Fruit fly (Drosophila melanogaster): ENCODE results near the gene Setd3.

Setd3 gene

DNA sequence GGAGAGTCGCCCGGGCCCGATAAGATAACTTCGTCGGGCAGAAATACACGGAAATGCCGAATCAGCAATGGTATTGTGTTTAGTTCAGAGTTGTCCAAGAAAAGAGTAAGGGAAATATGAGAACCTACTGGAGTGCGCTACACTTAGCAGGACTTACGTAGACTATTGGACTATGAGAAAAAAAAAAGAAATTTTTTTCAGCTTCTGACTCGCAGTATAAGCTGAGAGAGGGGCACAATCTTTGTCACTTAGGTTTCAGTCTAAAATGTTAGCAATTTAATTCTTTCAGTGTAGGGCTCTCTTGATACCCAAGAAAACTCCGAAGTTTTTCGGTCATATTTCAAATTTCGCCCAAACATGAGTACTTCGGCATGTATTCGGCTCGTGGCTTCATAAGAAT, 25.2 kb upstream of the Setd3 start (continued):
- TF ChIP-seq pho (GFP tag; optimal IDR thresholded peaks at IDR 0.05) (peak; percentile 65), CG2712 (tag; optimal IDR thresholded peaks at IDR 0.05) (peak; percentile 55), MESR4 (GFP tag; optimal IDR thresholded peaks at IDR 0.05) (no peak), fd96Cb (tag; optimal IDR thresholded peaks at IDR 0.05) (peak; percentile 65), repo (GFP tag; optimal IDR thresholded peaks at IDR 0.05) (peak; percentile 52), fd102C (GFP tag; optimal IDR thresholded peaks at IDR 0.05) (no peak), CG2678 (tag; optimal IDR thresholded peaks at IDR 0.05) (peak; percentile 82), CG12744 (GFP tag; optimal IDR thresholded peaks at IDR 0.05) (peak; percentile 26), CG17912 (GFP tag; optimal IDR thresholded peaks at IDR 0.05) (no peak), Jarid2 (GFP tag; optimal IDR thresholded peaks at IDR 0.05) (no peak), HLH3B (GFP tag; IDR thresholded peaks at IDR 0.05) (peak; percentile 80), CG12219 (GFP tag; optimal IDR thresholded peaks at IDR 0.05) (peak; percentile 62), trh (GFP tag; optimal IDR thresholded peaks at IDR 0.05) (no peak), CG32772 (GFP tag; IDR thresholded peaks at IDR 0.05) (peak; percentile 78), CG8765 (GFP tag; IDR thresholded peaks at IDR 0.05) (no peak), ase (GFP tag; IDR thresholded peaks at IDR 0.05) (peak; percentile 75; the same call in 2 of the 3 replicates), CG4328 (GFP tag; optimal IDR thresholded peaks at IDR 0.05) (peak; percentile 27), Sin3A (optimal IDR thresholded peaks at IDR 0.05) (no peak), H15 (GFP tag; IDR thresholded peaks at IDR 0.05) (peak; percentile 83), CG31365 (tag; optimal IDR thresholded peaks at IDR 0.05) (peak; percentile 21), kni (GFP tag; optimal IDR thresholded peaks at IDR 0.05) (no peak), CG3407 (GFP tag; optimal IDR thresholded peaks at IDR 0.05) (peak; percentile 52), Ptx1 (GFP tag; IDR thresholded peaks at IDR 0.05) (peak; percentile 87), CG2199 (GFP tag; IDR thresholded peaks at IDR 0.05) (peak; percentile 57; the same call in 1 of the 3 replicates), Spps (tag; optimal IDR thresholded peaks at IDR 0.05) (no peak), CG34376 (GFP tag; optimal IDR thresholded peaks at IDR 0.05) (peak; percentile 29), Elba2 (GFP tag; optimal IDR thresholded peaks at IDR 0.05) (no peak), CG11560 (tag; IDR thresholded peaks at IDR 0.05) (peak; percentile 61; the same call in 1 of the 3 replicates), Usf (GFP tag; optimal IDR thresholded peaks at IDR 0.05) (peak; percentile 27), pum (GFP tag; optimal IDR thresholded peaks at IDR 0.05) (peak; percentile 59), Hsf (GFP tag; optimal IDR thresholded peaks at IDR 0.05) (peak; percentile 75), Lpt (GFP tag; optimal IDR thresholded peaks at IDR 0.05) (no peak), Meics (GFP tag; optimal IDR thresholded peaks at IDR 0.05) (peak; percentile 70), CG33557 (GFP tag; optimal IDR thresholded peaks at IDR 0.05) (no peak), h (optimal IDR thresholded peaks at IDR 0.05) (no peak), CG30403 (GFP tag; optimal IDR thresholded peaks at IDR 0.05) (peak; percentile 80), chn (GFP tag; optimal IDR thresholded peaks at IDR 0.05) (peak; percentile 40), CoRest (tag; optimal IDR thresholded peaks at IDR 0.05) (peak; percentile 73), CG4282 (GFP tag; optimal IDR thresholded peaks at IDR 0.05) (peak; percentile 42), zen (tag; optimal IDR thresholded peaks at IDR 0.05) (peak; percentile 56), Doc3 (GFP tag; IDR thresholded peaks at IDR 0.05; ENCODE audit: partially characterized antibody) (no peak), NfI (GFP tag; optimal IDR thresholded peaks at IDR 0.05) (peak; percentile 61), vvl (GFP tag; IDR thresholded peaks at IDR 0.05) (peak; percentile 89), CG17385 (GFP tag; optimal IDR thresholded peaks at IDR 0.05) (peak; percentile 70), Dll (GFP tag; IDR thresholded peaks at IDR 0.05; ENCODE audit: partially characterized antibody) (no peak), CG17612 (GFP tag; IDR thresholded peaks at IDR 0.05) (no peak), Dfd (GFP tag; optimal IDR thresholded peaks at IDR 0.05) (no peak), Nf-YB (GFP tag; optimal IDR thresholded peaks at IDR 0.05) (no peak), sd (tag; optimal IDR thresholded peaks at IDR 0.05) (peak; percentile 39), CG1233 (GFP tag; optimal IDR thresholded peaks at IDR 0.05) (peak; percentile 57), Ada2b (GFP tag; IDR thresholded peaks at IDR 0.05) (peak; percentile 67), vfl (GFP tag; optimal IDR thresholded peaks at IDR 0.05) (peak; percentile 16)
